Fruit fly (Drosophila melanogaster) whole organism, embryonic: ENCODE measurements around the gene numb.
A peak's percentile ranks its signal among the peaks of the same experiment; 100 is the strongest.

Source experiments
- Atf6 ChIP-seq: fragments of 200-800 bp; sonication (Bioruptor generic); IDR thresholded peaks from 2 replicates; pipeline ENCODE4 v1.3.6; 2022; ENCODE audit warnings: missing biosample characterization, missing genetic modification characterization
- Awh ChIP-seq: fragments of 200-800 bp; sonication (Bioruptor generic); IDR thresholded peaks from 2 replicates; pipeline ENCODE4, ENCODE4 v1.3.6; 2022; ENCODE audit warnings: missing biosample characterization, missing genetic modification characterization
- CG10209 ChIP-seq: fragments of 200-800 bp; sonication (Bioruptor generic); optimal IDR thresholded peaks from 3 replicates; lab custom pipeline; 2017; ENCODE audit warnings: missing biosample characterization, mild to moderate bottlenecking, missing genetic modification characterization, missing genetic modification reagents
- CG10959 ChIP-seq: fragments of 200-800 bp; sonication (Bioruptor generic); IDR thresholded peaks from 2 replicates; pipeline ENCODE4 v1.3.6; 2022; ENCODE audit warnings: missing biosample characterization, missing genetic modification characterization
- CG10979 ChIP-seq: fragments of 200-800 bp; sonication (Bioruptor generic); optimal IDR thresholded peaks from 2 replicates; lab custom pipeline; 2018; ENCODE audit warnings: missing biosample characterization, mild to moderate bottlenecking, missing genetic modification characterization, moderate library complexity
- CG12299 ChIP-seq: fragments of 200-800 bp; sonication (Bioruptor generic); optimal IDR thresholded peaks from 2 replicates; lab custom pipeline; 2018; ENCODE audit warnings: missing biosample characterization, mild to moderate bottlenecking, missing genetic modification characterization
- CG14014 ChIP-seq: fragments of 200-800 bp; sonication (Bioruptor generic); IDR thresholded peaks from 2 replicates; pipeline ENCODE4 v1.3.6; 2022; ENCODE audit warnings: missing biosample characterization, missing genetic modification characterization
- CG15269 ChIP-seq: fragments of 200-800 bp; sonication (Bioruptor generic); optimal IDR thresholded peaks from 2 replicates; lab custom pipeline; 2018; ENCODE audit warnings: missing biosample characterization, mild to moderate bottlenecking, missing genetic modification characterization, moderate library complexity
- CG15479 ChIP-seq: fragments of 200-800 bp; sonication (Bioruptor generic); optimal IDR thresholded peaks from 3 replicates; lab custom pipeline; 2019; ENCODE audit warnings: missing biosample characterization, mild to moderate bottlenecking, missing genetic modification characterization, moderate library complexity
- CG16813 ChIP-seq: fragments of 200-800 bp; sonication (Bioruptor generic); IDR thresholded peaks from 3 replicates; pipeline ENCODE4 v1.3.6; 2022; ENCODE audit warnings: missing biosample characterization, missing genetic modification characterization; ENCODE audit not compliant: partially characterized antibody
- CG17612 ChIP-seq: fragments of 200-800 bp; sonication (Bioruptor generic); IDR thresholded peaks from 2 replicates; pipeline ENCODE4 v1.3.6; 2022; ENCODE audit warnings: missing biosample characterization, missing genetic modification characterization
- CG18262 ChIP-seq: fragments of 200-800 bp; optimal IDR thresholded peaks from 3 replicates; lab custom pipeline; 2019; ENCODE audit warnings: missing biosample characterization, mild to moderate bottlenecking, missing genetic modification characterization, moderate library complexity
- CG18764 ChIP-seq: fragments of 200-800 bp; sonication (Bioruptor generic); optimal IDR thresholded peaks from 3 replicates; lab custom pipeline; 2016; ENCODE audit warnings: missing biosample characterization, missing genetic modification characterization
- CG2120 ChIP-seq: fragments of 200-800 bp; sonication (Bioruptor generic); optimal IDR thresholded peaks from 3 replicates; lab custom pipeline; 2016; ENCODE audit warnings: missing biosample characterization, missing genetic modification characterization
- CG33213 ChIP-seq: fragments of 200-800 bp; sonication (Bioruptor generic); optimal IDR thresholded peaks from 3 replicates; lab custom pipeline; 2016; ENCODE audit warnings: missing biosample characterization, missing genetic modification characterization
- CG4404 ChIP-seq: fragments of 200-800 bp; sonication (Bioruptor generic); IDR thresholded peaks from 2 replicates; pipeline ENCODE4 v1.3.6; 2022; ENCODE audit warnings: missing biosample characterization, missing genetic modification characterization
- CG6683 ChIP-seq: fragments of 200-800 bp; sonication (Bioruptor generic); optimal IDR thresholded peaks from 2 replicates; lab custom pipeline; 2017; ENCODE audit warnings: missing biosample characterization, mild to moderate bottlenecking, missing genetic modification characterization, missing genetic modification reagents
- CG7271 ChIP-seq: fragments of 200-800 bp; sonication (Bioruptor generic); optimal IDR thresholded peaks from 2 replicates; lab custom pipeline; 2018; ENCODE audit warnings: missing biosample characterization, mild to moderate bottlenecking, missing genetic modification characterization, moderate library complexity
- CG8765 ChIP-seq: fragments of 200-800 bp; sonication (Bioruptor generic); IDR thresholded peaks from 2 replicates; pipeline ENCODE4 v1.3.6; 2022; ENCODE audit warnings: missing biosample characterization, missing genetic modification characterization
- Camta ChIP-seq: fragments of 200-800 bp; sonication (Bioruptor generic); optimal IDR thresholded peaks from 2 replicates; lab custom pipeline; 2016; ENCODE audit warnings: missing biosample characterization, missing genetic modification characterization
- E2f1 ChIP-seq: fragments of 200-800 bp; sonication (Bioruptor generic); IDR thresholded peaks from 2 replicates; pipeline ENCODE4 v1.3.6; 2022; ENCODE audit warnings: missing biosample characterization, missing genetic modification characterization
- H2.0 ChIP-seq: fragments of 200-800 bp; sonication (Bioruptor generic); IDR thresholded peaks from 2 replicates; pipeline ENCODE4 v1.3.6; 2022; ENCODE audit warnings: missing biosample characterization, missing genetic modification characterization
- HLH3B ChIP-seq: fragments of 200-800 bp; sonication (Bioruptor generic); IDR thresholded peaks from 2 replicates; pipeline ENCODE4 v1.3.6; 2022; ENCODE audit warnings: missing biosample characterization, missing genetic modification characterization
- Max ChIP-seq: fragments of 200-800 bp; sonication (Bioruptor generic); optimal IDR thresholded peaks from 2 replicates; lab custom pipeline; 2016; ENCODE audit warnings: missing biosample characterization, mild to moderate bottlenecking, missing genetic modification characterization
- Nf-YA ChIP-seq: fragments of 200-800 bp; sonication (Bioruptor generic); IDR thresholded peaks from 2 replicates; pipeline ENCODE4 v1.3.6; 2022; ENCODE audit warnings: missing biosample characterization, missing genetic modification characterization
- Ssrp ChIP-seq: fragments of 200-800 bp; sonication (Bioruptor generic); optimal IDR thresholded peaks from 2 replicates; lab custom pipeline; 2018; ENCODE audit warnings: missing biosample characterization, mild to moderate bottlenecking, missing genetic modification characterization, moderate library complexity
- Usf ChIP-seq: fragments of 200-800 bp; sonication (Bioruptor generic); optimal IDR thresholded peaks from 2 replicates; lab custom pipeline; 2017; ENCODE audit warnings: missing genotype, missing biosample characterization, missing genetic modification characterization
- Xbp1 ChIP-seq: fragments of 200-800 bp; sonication (Bioruptor generic); optimal IDR thresholded peaks from 3 replicates; lab custom pipeline; 2016; ENCODE audit warnings: missing biosample characterization, mild to moderate bottlenecking, missing genetic modification characterization
- Xrp1 ChIP-seq: fragments of 200-800 bp; sonication (Bioruptor generic); IDR thresholded peaks from 2 replicates; pipeline ENCODE4 v1.3.6; 2022; ENCODE audit warnings: missing biosample characterization, missing genetic modification characterization
- aop ChIP-seq: fragments of 200-800 bp; sonication (Bioruptor generic); IDR thresholded peaks from 2 replicates; pipeline ENCODE4 v1.3.6; 2022; ENCODE audit warnings: missing biosample characterization, missing genetic modification characterization
- az2 ChIP-seq: fragments of 200-800 bp; sonication (Bioruptor generic); optimal IDR thresholded peaks from 3 replicates; lab custom pipeline; 2016; ENCODE audit warnings: missing biosample characterization, missing genetic modification characterization
- dati ChIP-seq: fragments of 200-800 bp; sonication (Bioruptor generic); IDR thresholded peaks from 2 replicates; pipeline ENCODE4 v1.3.6; 2022; ENCODE audit warnings: missing biosample characterization, missing genetic modification characterization
- dpn ChIP-seq, 2 experiments: fragments of 200-800 bp; sonication (Bioruptor generic); optimal IDR thresholded peaks; 3 replicates each; lab custom pipeline; 2016; ENCODE audit warnings: missing biosample characterization in 2 of 2, missing genetic modification characterization in 2 of 2
- en ChIP-seq: fragments of 200-800 bp; sonication (Bioruptor generic); optimal IDR thresholded peaks from 2 replicates; lab custom pipeline; 2016; ENCODE audit warnings: missing biosample characterization, missing genetic modification characterization
- fu2 ChIP-seq: fragments of 200-800 bp; sonication (Bioruptor generic); optimal IDR thresholded peaks from 2 replicates; lab custom pipeline; 2016; ENCODE audit warnings: missing biosample characterization, missing genetic modification characterization
- gem ChIP-seq: fragments of 200-800 bp; sonication (Bioruptor generic); optimal IDR thresholded peaks from 2 replicates; lab custom pipeline; 2019; ENCODE audit warnings: missing biosample characterization, mild to moderate bottlenecking, missing genetic modification characterization, moderate library complexity
- lola ChIP-seq, 3 experiments: fragments of >200 bp in 2 of 3; fragments of 200-800 bp in 1 of 3; sonication (Bioruptor generic) in 1 of 3; optimal IDR thresholded peaks; 2 replicates each; lab custom pipeline; 2017 to 2019; ENCODE audit warnings: missing biosample characterization in 3 of 3, missing genetic modification characterization in 3 of 3, mild to moderate bottlenecking in 1 of 3, moderate library complexity in 1 of 3
- luna ChIP-seq: fragments of 200-800 bp; sonication (Bioruptor generic); optimal IDR thresholded peaks from 2 replicates; lab custom pipeline; 2016; ENCODE audit warnings: missing biosample characterization, missing genetic modification characterization
- maf-S ChIP-seq: fragments of 200-800 bp; sonication (Bioruptor generic); optimal IDR thresholded peaks from 2 replicates; lab custom pipeline; 2016; ENCODE audit warnings: missing biosample characterization, missing genetic modification characterization
- mirr ChIP-seq: fragments of 200-800 bp; sonication (Bioruptor generic); optimal IDR thresholded peaks from 3 replicates; lab custom pipeline; 2018; ENCODE audit warnings: missing biosample characterization, mild to moderate bottlenecking, missing genetic modification characterization
- pnt ChIP-seq: fragments of 200-800 bp; sonication (Bioruptor generic); optimal IDR thresholded peaks from 3 replicates; lab custom pipeline; 2016; ENCODE audit warnings: missing biosample characterization, missing genetic modification characterization
- prd ChIP-seq, 3 experiments: fragments of >200 bp in 2 of 3; fragments of 200-800 bp in 1 of 3; sonication (Bioruptor generic) in 1 of 3; optimal IDR thresholded peaks in 2 of 3; IDR thresholded peaks in 1 of 3; 2 replicates in 2 of 3; 3 replicates in 1 of 3; pipeline versions ENCODE4 v1.3.6 to Lab custom; 2017 to 2022; ENCODE audit warnings: missing biosample characterization in 1 of 3, missing genetic modification characterization in 1 of 3
- rib ChIP-seq: fragments of 200-800 bp; sonication (Bioruptor generic); IDR thresholded peaks from 2 replicates; pipeline ENCODE4 v1.3.6; 2022; ENCODE audit warnings: missing biosample characterization, missing genetic modification characterization
- run ChIP-seq: fragments of 200-800 bp; sonication (Bioruptor generic); optimal IDR thresholded peaks from 3 replicates; lab custom pipeline; 2018; ENCODE audit warnings: missing biosample characterization, mild to moderate bottlenecking, missing genetic modification characterization
- seq ChIP-seq: fragments of 200-800 bp; sonication (Bioruptor generic); IDR thresholded peaks from 2 replicates; pipeline ENCODE4 v1.3.6; 2022; ENCODE audit warnings: missing biosample characterization, missing genetic modification characterization
- sr ChIP-seq: fragments of 200-800 bp; sonication (Bioruptor generic); IDR thresholded peaks from 3 replicates; pipeline ENCODE4 v1.3.6; 2022; ENCODE audit warnings: missing biosample characterization, missing genetic modification characterization
- tgo ChIP-seq: fragments of 200-800 bp; sonication (Bioruptor generic); IDR thresholded peaks from 3 replicates; pipeline ENCODE4 v1.3.6; 2022; ENCODE audit warnings: missing biosample characterization, missing genetic modification characterization
- tin ChIP-seq: fragments of 200-800 bp; sonication (Bioruptor generic); optimal IDR thresholded peaks from 3 replicates; lab custom pipeline; 2016; ENCODE audit warnings: missing biosample characterization, missing genetic modification characterization
- tio ChIP-seq: fragments of 200-800 bp; sonication (Bioruptor generic); optimal IDR thresholded peaks from 2 replicates; lab custom pipeline; 2017; ENCODE audit warnings: missing biosample characterization, missing genetic modification characterization, inconsistent platforms

The numb gene

DNA sequence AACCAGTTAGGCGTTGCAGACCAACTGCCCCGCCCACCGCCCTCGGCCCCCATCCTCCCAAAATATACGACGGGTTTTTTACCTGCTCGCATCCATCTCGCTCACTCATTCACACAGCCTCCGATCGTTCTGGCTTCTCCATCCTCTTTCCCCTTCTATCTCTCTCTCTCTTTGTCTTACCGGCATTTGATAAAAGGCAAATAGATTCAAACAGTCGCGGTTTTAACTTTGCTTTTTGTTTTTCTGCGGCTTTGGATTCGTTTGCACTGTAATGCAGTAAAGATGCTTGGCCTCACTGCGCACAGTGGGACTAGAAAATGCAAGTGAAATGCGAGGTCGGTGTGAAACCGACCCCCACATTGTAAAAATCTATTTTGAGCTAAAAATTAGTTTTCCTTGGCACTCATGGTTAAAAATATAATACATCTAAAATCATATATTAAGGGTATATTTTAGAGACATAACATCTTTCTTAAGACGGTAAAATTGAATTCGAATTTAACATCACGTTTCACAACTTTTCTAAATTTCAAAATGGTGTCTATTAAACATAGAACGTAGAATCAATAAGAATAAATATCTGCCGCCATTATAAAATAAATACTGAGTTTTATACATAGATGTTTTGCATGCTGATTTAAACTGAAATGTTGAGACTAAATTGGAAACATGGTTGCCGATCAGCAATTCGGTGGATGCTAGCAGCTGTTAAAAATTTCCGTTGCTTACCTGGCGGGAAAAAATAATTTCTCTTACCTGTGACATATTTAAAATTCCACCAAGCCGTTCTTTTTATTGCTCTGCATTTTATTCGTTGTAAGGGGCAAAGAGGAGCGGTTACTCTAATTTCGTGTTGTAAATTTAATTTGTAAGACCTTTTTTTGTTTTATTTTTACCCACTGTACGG is 59.4 kb downstream of the numb start (continued):
- TF ChIP-seq dpn (GFP tag; optimal IDR thresholded peaks at IDR 0.05; lab: Kevin White, UChicago) (no peak), CG8765 (0 out of 2 replicates have a peak, but pooled peaks have one; percentile 24), H2.0 (peak; percentile 38; the same call in 1 of the 2 replicates), run (tag; lab: Kevin White, UChicago) (no peak), HLH3B (0 out of 2 replicates have a peak, but pooled peaks have one; percentile 24), lola (GFP tag; optimal IDR thresholded peaks at IDR 0.05; lab: Kevin White, UChicago) (peak in 1 of 3 experiments; percentile 53), CG16813 (no peak), luna (GFP tag; lab: Kevin White, UChicago) (no peak), CG18262 (tag; lab: Kevin White, UChicago) (peak; percentile 43), sr (GFP tag; lab: Robert Waterston, UW) (peak; percentile 33; the same call in 1 of the 3 replicates), E2f1 (no peak), rib (GFP tag; lab: Robert Waterston, UW) (no peak), CG4404 (no peak), aop (GFP tag; lab: Robert Waterston, UW) (no peak), tio (GFP tag; lab: Kevin White, UChicago) (no peak), CG15269 (tag; lab: Kevin White, UChicago) (no peak), CG10979 (tag; lab: Kevin White, UChicago) (no peak), Camta (GFP tag; lab: Kevin White, UChicago) (no peak), tin (peak; percentile 1), Awh (no peak), CG7271 (no peak), CG2120 (GFP tag; lab: Kevin White, UChicago) (no peak), az2 (GFP tag; lab: Kevin White, UChicago) (peak; percentile 28), Nf-YA (GFP tag; lab: Robert Waterston, UW) (no peak), tgo (no peak; the same call in 2 of the 3 replicates), dati (GFP tag; lab: Robert Waterston, UW) (no peak), CG12299 (no peak), fu2 (GFP tag; lab: Kevin White, UChicago) (no peak), Usf (GFP tag; lab: Kevin White, UChicago) (no peak), mirr (GFP tag; lab: Kevin White, UChicago) (no peak), CG15479 (GFP tag; lab: Kevin White, UChicago) (no peak), prd (optimal IDR thresholded peaks at IDR 0.05; lab: Kevin White, UChicago) (no peak), prd (GFP tag; IDR thresholded peaks at IDR 0.05; lab: Robert Waterston, UW) (peak; percentile 49; the same call in 1 of the 3 replicates), Atf6 (GFP tag; lab: Robert Waterston, UW) (no peak), maf-S (GFP tag; lab: Kevin White, UChicago) (no peak), seq (GFP tag; lab: Robert Waterston, UW) (no peak), CG14014 (GFP tag; lab: Robert Waterston, UW) (0 out of 2 replicates have a peak, but pooled peaks have one; percentile 8), CG6683 (GFP tag; lab: Kevin White, UChicago) (no peak), en (GFP tag; lab: Kevin White, UChicago) (no peak), pnt (no peak), gem (tag; lab: Kevin White, UChicago) (peak; percentile 16), CG17612 (GFP tag; lab: Robert Waterston, UW) (no peak), Xbp1 (peak; percentile 6), CG33213 (GFP tag; lab: Kevin White, UChicago) (no peak), CG10209 (no peak), Max (GFP tag; lab: Kevin White, UChicago) (peak; percentile 2), Xrp1 (GFP tag; lab: Robert Waterston, UW) (peak; percentile 44), CG18764 (GFP tag; lab: Kevin White, UChicago) (no peak), CG10959 (no peak), Ssrp (tag; lab: Kevin White, UChicago) (peak; percentile 19)
